Worm (Caenorhabditis elegans) whole organism, L4 larva: Measurements from ENCODE around the gene mpc-1.
A peak's percentile ranks its signal among the peaks of the same experiment; 100 is the strongest.

Experiments
- D1046.2 ChIP-seq: fragments of 200-800 bp; sonication (Bioruptor generic); IDR thresholded peaks from 2 replicates; pipeline ENCODE4 v1.3.6; 2022; ENCODE audit warnings: missing genetic modification characterization, missing compliant biosample characterization
- F10B5.3 ChIP-seq: sonication (generic microtip); optimal IDR thresholded peaks from 2 replicates; lab custom pipeline; 2016; ENCODE audit warnings: mild to moderate bottlenecking, missing genetic modification characterization, missing compliant biosample characterization
- F26F4.8 ChIP-seq: fragments of 200-800 bp; sonication (Bioruptor generic); conservative IDR thresholded peaks from 2 replicates; pipeline ENCODE4 v1.3.6; 2022; ENCODE audit warnings: missing genetic modification characterization, missing compliant biosample characterization
- F44E2.7 ChIP-seq: fragments of 200-800 bp; sonication (Bioruptor generic); IDR thresholded peaks from 2 replicates; pipeline ENCODE4 v2.1.2; 2022; ENCODE audit warnings: missing genetic modification characterization, missing compliant biosample characterization
- T26A8.4 ChIP-seq: fragments of 200-800 bp; sonication (Bioruptor generic); IDR thresholded peaks from 2 replicates; pipeline ENCODE4 v1.3.6; 2022; ENCODE audit warnings: missing genetic modification characterization, missing compliant biosample characterization
- Y105C5A.15 ChIP-seq: fragments of 200-800 bp; sonication (Bioruptor generic); IDR thresholded peaks from 2 replicates; pipeline ENCODE4 v1.3.6; 2022; ENCODE audit warnings: missing genetic modification characterization, missing compliant biosample characterization
- Y48G9A.11 ChIP-seq: fragments of 200-800 bp; sonication (Bioruptor generic); IDR thresholded peaks from 2 replicates; pipeline ENCODE4 v1.3.6; 2022; ENCODE audit warnings: missing genetic modification reagents, missing genetic modification characterization, missing compliant biosample characterization
- Y5F2A.4 ChIP-seq: fragments of 200-800 bp; sonication (Bioruptor generic); optimal IDR thresholded peaks from 2 replicates; lab custom pipeline; 2018; ENCODE audit warnings: mild to moderate bottlenecking, missing genetic modification characterization, missing compliant biosample characterization
- aha-1 ChIP-seq: fragments of 150-350 bp; peaks from one replicate; lab custom pipeline; 2014; ENCODE audit warnings: missing biosample characterization, missing genetic modification characterization
- arid-1 ChIP-seq: fragments of 200-800 bp; sonication (Bioruptor generic); conservative IDR thresholded peaks from 2 replicates; pipeline ENCODE4 v1.3.6; 2022; ENCODE audit warnings: missing genetic modification reagents, missing genetic modification characterization, missing compliant biosample characterization
- ctbp-1 ChIP-seq: fragments of 200-800 bp; sonication (Bioruptor generic); IDR thresholded peaks from 2 replicates; pipeline ENCODE4 v1.3.6; 2022; ENCODE audit warnings: missing genetic modification reagents, missing genetic modification characterization, missing compliant biosample characterization
- daf-16 ChIP-seq, 3 experiments: sonication (generic microtip); optimal IDR thresholded peaks; 2 replicates each; lab custom pipeline; 2016 to 2017; ENCODE audit warnings: missing genetic modification characterization in 3 of 3, missing genetic modification reagents in 3 of 3, mild to moderate bottlenecking in 2 of 3, missing compliant biosample characterization in 2 of 3, missing biosample characterization in 1 of 3, moderate library complexity in 1 of 3
- daf-19 ChIP-seq: fragments of 200-800 bp; sonication (Bioruptor generic); conservative IDR thresholded peaks from 2 replicates; pipeline ENCODE4 v1.3.6; 2022; ENCODE audit warnings: missing genetic modification characterization, missing compliant biosample characterization
- dmd-6 ChIP-seq: fragments of 200-800 bp; sonication (Bioruptor generic); IDR thresholded peaks from 2 replicates; pipeline ENCODE4 v1.3.6; 2022; ENCODE audit warnings: missing genetic modification reagents, missing genetic modification characterization, missing compliant biosample characterization
- dmd-8 ChIP-seq: fragments of 200-800 bp; sonication (Bioruptor generic); IDR thresholded peaks from 2 replicates; pipeline ENCODE4 v1.3.6; 2022; ENCODE audit warnings: missing genetic modification characterization, missing compliant biosample characterization
- dpl-1 ChIP-seq: fragments of 150-350 bp; optimal IDR thresholded peaks from 2 replicates; lab custom pipeline; 2014; ENCODE audit warnings: missing biosample characterization, missing genetic modification reagents, missing genetic modification characterization
- egl-43 ChIP-seq: fragments of 200-800 bp; sonication (Bioruptor generic); IDR thresholded peaks from 2 replicates; pipeline ENCODE4 v1.3.6; 2022; ENCODE audit warnings: missing genetic modification reagents, missing genetic modification characterization, missing compliant biosample characterization
- hlh-11 ChIP-seq: fragments of 200-800 bp; sonication (Bioruptor generic); optimal IDR thresholded peaks from 2 replicates; lab custom pipeline; 2018; ENCODE audit warnings: mild to moderate bottlenecking, missing genetic modification characterization, missing compliant biosample characterization
- hlh-30 ChIP-seq: sonication (generic microtip); optimal IDR thresholded peaks from 2 replicates; lab custom pipeline; 2017; ENCODE audit warnings: antibody characterized with exemption, mild to moderate bottlenecking, missing genetic modification characterization, missing compliant biosample characterization; ENCODE audit not compliant: insufficient read depth
- hmg-1.1 ChIP-seq: fragments of 200-800 bp; sonication (Bioruptor generic); IDR thresholded peaks from 2 replicates; pipeline ENCODE4 v1.3.6; 2022; ENCODE audit warnings: missing genetic modification reagents, missing genetic modification characterization, missing compliant biosample characterization
- lim-7 ChIP-seq: fragments of 200-800 bp; sonication (Bioruptor generic); IDR thresholded peaks from 2 replicates; pipeline ENCODE4 v1.3.6; 2022; ENCODE audit warnings: missing genetic modification characterization, missing compliant biosample characterization
- lin-1 ChIP-seq: fragments of 200-800 bp; sonication (Bioruptor generic); IDR thresholded peaks from 2 replicates; pipeline ENCODE4 v1.3.6; 2022; ENCODE audit warnings: missing genetic modification reagents, missing genetic modification characterization, missing compliant biosample characterization
- lin-13 ChIP-seq: fragments of 150-350 bp; optimal IDR thresholded peaks from 2 replicates; lab custom pipeline; 2014; ENCODE audit warnings: missing biosample characterization, missing genetic modification reagents, missing genetic modification characterization
- lin-29 ChIP-seq: fragments of 200-800 bp; sonication (Bioruptor generic); IDR thresholded peaks from 2 replicates; pipeline ENCODE4 v1.3.6; 2022; ENCODE audit warnings: missing genetic modification reagents, missing genetic modification characterization, missing compliant biosample characterization
- lin-38 ChIP-seq: fragments of 200-800 bp; sonication (Bioruptor generic); IDR thresholded peaks from 2 replicates; pipeline ENCODE4 v1.3.6; 2022; ENCODE audit warnings: missing genetic modification reagents, missing genetic modification characterization, missing compliant biosample characterization
- madf-5 ChIP-seq, 2 experiments: fragments of 200-800 bp; sonication (Bioruptor generic); IDR thresholded peaks; 2 replicates each; pipeline ENCODE4 v1.3.6; 2022; ENCODE audit warnings: missing compliant biosample characterization in 2 of 2, missing genetic modification characterization in 2 of 2
- madf-9 ChIP-seq: fragments of 200-800 bp; sonication (Bioruptor generic); conservative IDR thresholded peaks from 2 replicates; pipeline ENCODE4 v1.3.6; 2022; ENCODE audit warnings: missing genetic modification reagents, missing genetic modification characterization, missing compliant biosample characterization
- mes-2 ChIP-seq: sonication (generic microtip); optimal IDR thresholded peaks from 2 replicates; lab custom pipeline; 2016; ENCODE audit warnings: missing genotype, mild to moderate bottlenecking, missing genetic modification characterization, missing compliant biosample characterization; ENCODE audit not compliant: poor library complexity, severe bottlenecking
- nhr-111 ChIP-seq: fragments of 200-800 bp; sonication (Bioruptor generic); optimal IDR thresholded peaks from 2 replicates; lab custom pipeline; 2018; ENCODE audit warnings: mild to moderate bottlenecking, missing genetic modification characterization, missing compliant biosample characterization
- nhr-41 ChIP-seq: fragments of 200-800 bp; sonication (Bioruptor generic); IDR thresholded peaks from 2 replicates; pipeline ENCODE4 v1.3.6; 2022; ENCODE audit warnings: missing genetic modification reagents, missing genetic modification characterization, missing compliant biosample characterization
- nhr-48 ChIP-seq: sonication (generic microtip); optimal IDR thresholded peaks from 2 replicates; lab custom pipeline; 2016; ENCODE audit warnings: mild to moderate bottlenecking, missing genetic modification characterization, missing compliant biosample characterization
- pha-4 ChIP-seq, 2 experiments: fragments of 150-350 bp in 1 of 2; fragments of 200-800 bp in 1 of 2; sonication (Bioruptor generic) in 1 of 2; IDR thresholded peaks in 1 of 2; optimal IDR thresholded peaks in 1 of 2; 2 replicates each; pipeline versions ENCODE4 v1.3.6 to Lab custom; 2014 to 2022; ENCODE audit warnings: missing genetic modification characterization in 2 of 2, missing genetic modification reagents in 2 of 2, missing biosample characterization in 1 of 2, missing compliant biosample characterization in 1 of 2
- sdz-12 ChIP-seq: fragments of 200-800 bp; sonication (Bioruptor generic); optimal IDR thresholded peaks from 2 replicates; lab custom pipeline; 2018; ENCODE audit warnings: mild to moderate bottlenecking, missing genetic modification characterization, missing compliant biosample characterization
- snpc-4 ChIP-seq: fragments of 150-350 bp; optimal IDR thresholded peaks from 2 replicates; lab custom pipeline; 2014; ENCODE audit warnings: missing biosample characterization, missing genetic modification characterization
- spr-1 ChIP-seq: sonication (generic microtip); optimal IDR thresholded peaks from 2 replicates; lab custom pipeline; 2016; ENCODE audit warnings: mild to moderate bottlenecking, missing genetic modification characterization, missing compliant biosample characterization
- tra-1 ChIP-seq: fragments of 200-800 bp; sonication (Bioruptor generic); IDR thresholded peaks from 2 replicates; pipeline ENCODE4 v1.3.6; 2022; ENCODE audit warnings: missing genetic modification reagents, missing genetic modification characterization, missing compliant biosample characterization
- unc-130 ChIP-seq: sonication (generic microtip); optimal IDR thresholded peaks from 2 replicates; lab custom pipeline; 2016; ENCODE audit warnings: missing genetic modification reagents, missing genetic modification characterization, missing compliant biosample characterization
- unc-62 ChIP-seq, 3 experiments: fragments of 150-350 bp in 1 of 3; sonication (generic microtip); optimal IDR thresholded peaks in 2 of 3; peaks in 1 of 3; 1 replicate in 1 of 3; 2 replicates in 2 of 3; lab custom pipeline; 2014 to 2017; ENCODE audit warnings: missing biosample characterization in 3 of 3, missing genetic modification characterization in 3 of 3, missing genetic modification reagents in 3 of 3, missing genotype in 1 of 3
- vab-7 ChIP-seq: fragments of 200-800 bp; sonication (Bioruptor generic); IDR thresholded peaks from 2 replicates; pipeline ENCODE4 v1.3.6; 2022; ENCODE audit warnings: missing genetic modification reagents, missing genetic modification characterization, missing compliant biosample characterization
- zag-1 ChIP-seq: fragments of 150-350 bp; optimal IDR thresholded peaks from 2 replicates; lab custom pipeline; 2014; ENCODE audit warnings: missing biosample characterization, missing genetic modification characterization
- zfp-3 ChIP-seq: fragments of 200-800 bp; sonication (Bioruptor generic); conservative IDR thresholded peaks from 2 replicates; pipeline ENCODE4 v1.3.6; 2022; ENCODE audit warnings: missing genetic modification reagents, missing genetic modification characterization, missing compliant biosample characterization

Gene mpc-1

DNA sequence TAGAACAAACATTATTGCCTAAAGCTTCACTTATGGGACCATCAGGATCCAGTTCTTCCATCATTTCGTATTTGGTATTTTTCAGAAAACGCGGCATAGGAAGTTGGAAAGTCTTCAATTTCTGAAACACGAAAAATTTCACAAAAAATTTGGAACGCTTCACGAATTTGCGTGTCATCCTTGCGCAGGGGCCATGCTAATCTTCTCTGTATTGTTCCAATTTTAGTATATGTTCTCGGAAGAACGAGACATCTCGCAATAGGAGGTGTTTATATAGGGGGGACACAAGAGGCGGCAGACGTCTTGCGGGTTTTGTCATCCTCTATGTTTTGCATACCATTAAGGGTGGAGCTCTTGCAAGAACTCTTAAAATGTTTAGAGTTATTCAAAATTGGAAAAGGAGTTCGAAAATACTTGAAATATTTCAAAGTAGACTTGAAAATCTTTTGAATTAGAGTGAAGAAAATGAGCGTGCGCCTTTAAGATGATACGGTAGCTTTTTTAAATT, 13.5 kb downstream of the mpc-1 start (continued):
- peak; percentile 73; the same call in 1 of the 2 replicates for TF ChIP-seq lin-1 (GFP tag; lab: Robert Waterston, UW)

DNA sequence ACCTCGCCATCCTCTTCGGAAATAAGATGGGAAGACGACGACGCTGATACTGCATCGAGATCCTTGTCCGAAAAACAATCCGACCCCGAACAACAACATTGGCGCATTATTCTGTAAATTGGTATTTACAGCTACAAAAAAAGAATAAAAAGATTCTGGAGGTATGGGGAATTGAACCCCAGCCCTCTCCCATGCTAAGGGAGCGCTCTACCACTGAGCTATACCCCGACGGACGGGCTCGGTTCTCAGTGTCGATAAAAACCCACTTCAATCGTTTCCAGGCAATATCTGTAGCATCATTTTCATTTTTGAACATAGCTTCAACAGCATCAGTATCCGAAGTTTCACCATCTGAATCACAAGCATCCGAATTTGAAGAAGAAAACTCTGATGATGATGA, 15.5 kb downstream of the mpc-1 start:
- TF ChIP-seq F26F4.8: peak; percentile 60; the same call in 1 of the 2 replicates
- no peak for TF ChIP-seq zag-1 (tag; lab: Kevin White, UChicago)
- peak; percentile 9 for TF ChIP-seq spr-1
- TF ChIP-seq lin-38 (GFP tag; lab: Robert Waterston, UW): peak; percentile 64
- TF ChIP-seq snpc-4 (tag; lab: Kevin White, UChicago): peak; percentile 21
- TF ChIP-seq vab-7: peak; percentile 75
- TF ChIP-seq lin-1 (GFP tag; lab: Robert Waterston, UW): peak; percentile 78; the same call in 1 of the 2 replicates
- peak in 1 of 2 experiments; percentile 5 for TF ChIP-seq daf-16 (GFP tag; optimal IDR thresholded peaks at IDR 0.05; lab: Kevin White, UChicago)
- peak; percentile 56 for TF ChIP-seq daf-16 (tag; optimal IDR thresholded peaks at IDR 0.05; lab: Kevin White, UChicago)
- TF ChIP-seq lim-7: peak; percentile 79
- TF ChIP-seq dmd-8 (GFP tag; lab: Robert Waterston, UW): peak; percentile 74; the same call in 1 of the 2 replicates
- TF ChIP-seq lin-13 (GFP tag; lab: Kevin White, UChicago): peak; percentile 16
- TF ChIP-seq madf-9 (GFP tag; lab: Robert Waterston, UW): 0 out of 2 replicates have a peak, but pooled peaks have one; percentile 25
- peak; percentile 7 for TF ChIP-seq sdz-12
- no peak for TF ChIP-seq lin-29 (GFP tag; lab: Robert Waterston, UW)
- TF ChIP-seq daf-19 (GFP tag; lab: Robert Waterston, UW): peak; percentile 86
- TF ChIP-seq unc-130 (GFP tag; lab: Kevin White, UChicago): peak; percentile 34
- no peak for TF ChIP-seq hlh-30 (tag; lab: Kevin White, UChicago)
- TF ChIP-seq Y5F2A.4: no peak
- peak; percentile 81; the same call in 1 of the 2 replicates for TF ChIP-seq F44E2.7 (GFP tag; lab: Robert Waterston, UW)
- TF ChIP-seq dpl-1 (GFP tag; lab: Kevin White, UChicago): no peak
- no peak for TF ChIP-seq nhr-111 (GFP tag; lab: Kevin White, UChicago)
- TF ChIP-seq aha-1 (tag; lab: Kevin White, UChicago): peak; percentile 63
- no peak for TF ChIP-seq Y48G9A.11 (GFP tag; lab: Robert Waterston, UW)
- peak in 1 of 2 experiments; percentile 43 for TF ChIP-seq unc-62 (GFP tag; optimal IDR thresholded peaks at IDR 0.05 in 1 of 2; lab: Kevin White, UChicago)
- no peak for TF ChIP-seq unc-62 (tag; optimal IDR thresholded peaks at IDR 0.05; lab: Kevin White, UChicago)
- no peak for TF ChIP-seq nhr-41 (GFP tag; lab: Robert Waterston, UW)
- 0 out of 2 replicates have a peak, but pooled peaks have one; percentile 27 for TF ChIP-seq zfp-3 (GFP tag; lab: Robert Waterston, UW)
- peak; percentile 85 for TF ChIP-seq egl-43 (GFP tag; lab: Robert Waterston, UW)
- TF ChIP-seq arid-1 (GFP tag; lab: Robert Waterston, UW): peak; percentile 80
- TF ChIP-seq nhr-48 (tag; lab: Kevin White, UChicago): peak; percentile 1
- TF ChIP-seq Y105C5A.15 (GFP tag; lab: Robert Waterston, UW): 0 out of 2 replicates have a peak, but pooled peaks have one; percentile 13
- TF ChIP-seq madf-5 (GFP tag; IDR thresholded peaks at IDR 0.05; lab: Robert Waterston, UW): 0 out of 4 replicates have a peak, but pooled peaks of 1 of the 2 experiments have one; percentile 51
- peak; percentile 47 for TF ChIP-seq dmd-6 (GFP tag; lab: Robert Waterston, UW)
- peak; percentile 52 for TF ChIP-seq mes-2
- peak; percentile 70; the same call in 1 of the 2 replicates for TF ChIP-seq ctbp-1 (GFP tag; lab: Robert Waterston, UW)
- TF ChIP-seq pha-4 (GFP tag; IDR thresholded peaks at IDR 0.05; lab: Robert Waterston, UW): peak; percentile 78; the same call in 1 of the 2 replicates
- TF ChIP-seq pha-4 (tag; optimal IDR thresholded peaks at IDR 0.05; lab: Kevin White, UChicago): no peak
- no peak; the same call in 1 of the 2 replicates for TF ChIP-seq hmg-1.1 (GFP tag; lab: Robert Waterston, UW)
- TF ChIP-seq hlh-11 (tag; lab: Kevin White, UChicago): peak; percentile 10
- TF ChIP-seq tra-1 (GFP tag; lab: Robert Waterston, UW): peak; percentile 32; the same call in 1 of the 2 replicates
- TF ChIP-seq D1046.2 (GFP tag; lab: Robert Waterston, UW): 0 out of 2 replicates have a peak, but pooled peaks have one; percentile 58
- no peak for TF ChIP-seq F10B5.3 (tag; lab: Kevin White, UChicago)
- peak; percentile 59 for TF ChIP-seq T26A8.4 (GFP tag; lab: Robert Waterston, UW)
